Fruit fly (Drosophila melanogaster) S2 (cell line): ENCODE results near the gene Pde11.

Experiments used
- CG8478 ChIP-seq: fragments of >200 bp; optimal IDR thresholded peaks from 2 replicates; lab custom pipeline; 2018
- CTCF ChIP-seq, 2 experiments: fragments of >200 bp; optimal IDR thresholded peaks; 2 replicates each; lab custom pipeline; 2018

dm6 chr2L:18526005-18526404, 64.1 kb downstream of the Pde11 start:
- TF ChIP-seq CG8478 (lab: Kevin White, UChicago) (no peak), CTCF (optimal IDR thresholded peaks at IDR 0.05; lab: Kevin White, UChicago) (no peak)
